In the genomic region with DNA sequence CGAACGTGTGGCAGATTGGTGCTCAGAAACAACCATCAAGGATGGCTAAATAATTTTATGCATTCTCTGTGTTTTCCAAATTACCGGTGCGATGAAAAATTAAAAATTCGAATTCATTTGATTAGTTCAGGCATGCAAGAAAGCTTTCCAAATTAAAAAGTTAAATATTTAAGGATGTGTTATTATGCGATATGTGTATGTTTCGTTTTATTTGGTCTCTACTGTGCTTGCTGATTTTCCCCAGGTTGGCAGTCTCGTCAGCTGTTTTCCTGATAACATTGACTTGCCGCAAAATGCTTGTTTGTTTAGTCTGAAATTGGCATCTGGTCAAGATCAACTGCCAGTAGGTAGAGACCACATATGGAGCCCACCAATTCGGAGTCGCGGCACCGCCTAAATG, we compare ENCODE assay signal across 1 fruit fly cellular context.
TF ChIP-seq lines count a peak whose summit lies in the region.

Gene CG2611, plus strand, starts transcription at position 299 of the 400 bp plus-strand sequence.

TF ChIP-seq in whole organism, embryonic, 481 proteins besides CTCF, POLR2A, EP300 and RAD21 (continued from another document and continues in another):
- TF ChIP-seq Asciz (GFP tag; optimal IDR thresholded peaks at IDR 0.05; lab: Kevin White, UChicago) (peak; percentile 29), Fer1 (GFP tag; optimal IDR thresholded peaks at IDR 0.05; lab: Kevin White, UChicago) (peak; percentile 38), nau (GFP tag; optimal IDR thresholded peaks at IDR 0.05; lab: Kevin White, UChicago) (no peak), CG10543 (GFP tag; optimal IDR thresholded peaks at IDR 0.05; lab: Kevin White, UChicago) (no peak), CG16779 (GFP tag; IDR thresholded peaks at IDR 0.05; lab: Robert Waterston, UW) (no peak), HHEX (GFP tag; optimal IDR thresholded peaks at IDR 0.05; lab: Kevin White, UChicago) (no peak), CG7987 (GFP tag; optimal IDR thresholded peaks at IDR 0.05; lab: Kevin White, UChicago) (no peak), CG2199 (GFP tag; IDR thresholded peaks at IDR 0.05; lab: Robert Waterston, UW) (no peak), Ets65A (GFP tag; lab: Kevin White, UChicago) (peak; percentile 94), CG1233 (GFP tag; optimal IDR thresholded peaks at IDR 0.05; lab: Kevin White, UChicago) (peak; percentile 40), sens (GFP tag; lab: Kevin White, UChicago) (peak; percentile 93), wek (GFP tag; optimal IDR thresholded peaks at IDR 0.05; lab: Kevin White, UChicago) (no peak), B-H1 (GFP tag; IDR thresholded peaks at IDR 0.05; lab: Robert Waterston, UW) (no peak), dmrt11E (tag; optimal IDR thresholded peaks at IDR 0.05; lab: Kevin White, UChicago) (peak; percentile 45), dati (GFP tag; IDR thresholded peaks at IDR 0.05; lab: Robert Waterston, UW) (0 out of 2 replicates have a peak, but pooled peaks have one; percentile 42), CG11247 (GFP tag; IDR thresholded peaks at IDR 0.05; lab: Robert Waterston, UW) (peak; percentile 39; the same call in 1 of the 2 replicates), Ssrp (tag; optimal IDR thresholded peaks at IDR 0.05; lab: Kevin White, UChicago) (peak; percentile 42), CG18011 (GFP tag; optimal IDR thresholded peaks at IDR 0.05; lab: Kevin White, UChicago) (peak; percentile 16), Hr51 (GFP tag; optimal IDR thresholded peaks at IDR 0.05; lab: Kevin White, UChicago) (peak in 1 of 2 experiments; percentile 33), lola (GFP tag; optimal IDR thresholded peaks at IDR 0.05; lab: Kevin White, UChicago) (peak in 1 of 3 experiments; percentile 35), dm (GFP tag; optimal IDR thresholded peaks at IDR 0.05; lab: Kevin White, UChicago) (peak; percentile 37), CG12236 (GFP tag; optimal IDR thresholded peaks at IDR 0.05; lab: Kevin White, UChicago) (peak; percentile 24), CG9437 (GFP tag; optimal IDR thresholded peaks at IDR 0.05; lab: Kevin White, UChicago) (no peak), Fer2 (tag; optimal IDR thresholded peaks at IDR 0.05; lab: Kevin White, UChicago) (no peak), Camta (GFP tag; optimal IDR thresholded peaks at IDR 0.05; lab: Kevin White, UChicago) (peak; percentile 31), CrebB (tag; optimal IDR thresholded peaks at IDR 0.05; lab: Kevin White, UChicago) (peak; percentile 9), org-1 (GFP tag; optimal IDR thresholded peaks at IDR 0.05; lab: Kevin White, UChicago) (no peak), Trl (optimal IDR thresholded peaks at IDR 0.05; lab: Kevin White, UChicago) (no peak), Trl (GFP tag; optimal IDR thresholded peaks at IDR 0.05; lab: Kevin White, UChicago) (peak; percentile 71), al (GFP tag; IDR thresholded peaks at IDR 0.05; lab: Robert Waterston, UW) (peak; percentile 49; the same call in 1 of the 2 replicates), dpn (GFP tag; optimal IDR thresholded peaks at IDR 0.05; lab: Kevin White, UChicago) (peak; percentile 38 to 41), Rfx (GFP tag; IDR thresholded peaks at IDR 0.05; lab: Robert Waterston, UW) (peak; percentile 72), CG4404 (GFP tag; IDR thresholded peaks at IDR 0.05; lab: Robert Waterston, UW) (no peak), kni (GFP tag; optimal IDR thresholded peaks at IDR 0.05; lab: Kevin White, UChicago) (no peak), CG3163 (GFP tag; optimal IDR thresholded peaks at IDR 0.05; lab: Kevin White, UChicago) (no peak), CG1647 (GFP tag; optimal IDR thresholded peaks at IDR 0.05; lab: Kevin White, UChicago) (peak; percentile 40), nmo (GFP tag; optimal IDR thresholded peaks at IDR 0.05; lab: Kevin White, UChicago) (peak; percentile 55), CG14441 (GFP tag; IDR thresholded peaks at IDR 0.05; lab: Robert Waterston, UW) (peak; percentile 67), CG31365 (tag; optimal IDR thresholded peaks at IDR 0.05; lab: Kevin White, UChicago) (no peak), scrt (GFP tag; optimal IDR thresholded peaks at IDR 0.05; lab: Kevin White, UChicago) (no peak), pan (optimal IDR thresholded peaks at IDR 0.05; lab: Kevin White, UChicago) (no peak), pan (GFP tag; optimal IDR thresholded peaks at IDR 0.05 in 1 of 2, IDR thresholded peaks at IDR 0.05 in 1 of 2) (peak in 1 of 2 experiments; percentile 59), crol (GFP tag; IDR thresholded peaks at IDR 0.05; lab: Robert Waterston, UW) (no peak), bab2 (GFP tag; optimal IDR thresholded peaks at IDR 0.05; lab: Kevin White, UChicago) (peak; percentile 45), CG14667 (GFP tag; IDR thresholded peaks at IDR 0.05; lab: Robert Waterston, UW) (no peak), Med (GFP tag; lab: Kevin White, UChicago) (peak; percentile 77), knrl (GFP tag; IDR thresholded peaks at IDR 0.05; lab: Robert Waterston, UW; ENCODE audit: partially characterized antibody) (0 out of 3 replicates have a peak, but pooled peaks have one; percentile 34), row (GFP tag; IDR thresholded peaks at IDR 0.05; lab: Robert Waterston, UW) (peak; percentile 92), CG7357 (GFP tag; IDR thresholded peaks at IDR 0.05; lab: Robert Waterston, UW) (no peak), luna (GFP tag; optimal IDR thresholded peaks at IDR 0.05; lab: Kevin White, UChicago) (no peak), chinmo (GFP tag; IDR thresholded peaks at IDR 0.05; lab: Robert Waterston, UW; ENCODE audit: partially characterized antibody) (no peak), MBD-R2 (GFP tag; IDR thresholded peaks at IDR 0.05; lab: Robert Waterston, UW) (peak; percentile 97), CG32532 (GFP tag; IDR thresholded peaks at IDR 0.05; lab: Robert Waterston, UW) (peak; percentile 60), GATAe (GFP tag; conservative IDR thresholded peaks at IDR 0.05; lab: Robert Waterston, UW) (peak; percentile 66), gem (tag; optimal IDR thresholded peaks at IDR 0.05; lab: Kevin White, UChicago) (no peak), trh (GFP tag; optimal IDR thresholded peaks at IDR 0.05; lab: Kevin White, UChicago) (no peak), ftz-f1 (GFP tag; optimal IDR thresholded peaks at IDR 0.05; lab: Kevin White, UChicago) (peak; percentile 31), Scr (GFP tag; IDR thresholded peaks at IDR 0.05; lab: Robert Waterston, UW; ENCODE audit: partially characterized antibody) (0 out of 2 replicates have a peak, but pooled peaks have one; percentile 35), CG7963 (GFP tag; IDR thresholded peaks at IDR 0.05; lab: Robert Waterston, UW; ENCODE audit: partially characterized antibody) (no peak), CG8290 (GFP tag; optimal IDR thresholded peaks at IDR 0.05; lab: Kevin White, UChicago) (no peak), CG8290 (tag; optimal IDR thresholded peaks at IDR 0.05; lab: Kevin White, UChicago) (no peak), tup (GFP tag; optimal IDR thresholded peaks at IDR 0.05; lab: Kevin White, UChicago) (peak; percentile 19), tgo (GFP tag; IDR thresholded peaks at IDR 0.05; lab: Robert Waterston, UW) (peak; percentile 42; the same call in 1 of the 3 replicates), lmd (GFP tag; IDR thresholded peaks at IDR 0.05; lab: Robert Waterston, UW) (peak; percentile 25; the same call in 1 of the 2 replicates), ems (GFP tag; optimal IDR thresholded peaks at IDR 0.05; lab: Kevin White, UChicago) (peak; percentile 5), CoRest (tag; optimal IDR thresholded peaks at IDR 0.05; lab: Kevin White, UChicago) (peak; percentile 51), Dbx (GFP tag; IDR thresholded peaks at IDR 0.05; lab: Robert Waterston, UW) (no peak), BEAF-32 (GFP tag; optimal IDR thresholded peaks at IDR 0.05; lab: Kevin White, UChicago) (peak; percentile 55), CG17385 (GFP tag; optimal IDR thresholded peaks at IDR 0.05; lab: Kevin White, UChicago) (peak; percentile 30), CG2116 (GFP tag; optimal IDR thresholded peaks at IDR 0.05; lab: Kevin White, UChicago) (peak; percentile 19), CG6254 (GFP tag; optimal IDR thresholded peaks at IDR 0.05; lab: Kevin White, UChicago) (no peak), pfk (GFP tag; optimal IDR thresholded peaks at IDR 0.05; lab: Kevin White, UChicago) (no peak), sc (optimal IDR thresholded peaks at IDR 0.05; lab: Kevin White, UChicago) (no peak), sc (GFP tag; optimal IDR thresholded peaks at IDR 0.05; lab: Kevin White, UChicago) (no peak), CG6689 (GFP tag; IDR thresholded peaks at IDR 0.05; lab: Robert Waterston, UW) (peak; percentile 43; the same call in 1 of the 2 replicates), her (GFP tag; optimal IDR thresholded peaks at IDR 0.05; lab: Kevin White, UChicago) (peak; percentile 29), CG3065 (GFP tag; optimal IDR thresholded peaks at IDR 0.05; lab: Kevin White, UChicago) (no peak), CG9932 (GFP tag; IDR thresholded peaks at IDR 0.05; lab: Robert Waterston, UW) (peak; percentile 73), ci (GFP tag; IDR thresholded peaks at IDR 0.05; lab: Robert Waterston, UW) (peak; percentile 79), CG4282 (GFP tag; optimal IDR thresholded peaks at IDR 0.05; lab: Kevin White, UChicago) (no peak), CG8478 (optimal IDR thresholded peaks at IDR 0.05; lab: Kevin White, UChicago) (no peak), Chrac-16 (GFP tag; optimal IDR thresholded peaks at IDR 0.05; lab: Kevin White, UChicago) (peak; percentile 60), ash1 (GFP tag; optimal IDR thresholded peaks at IDR 0.05; lab: Kevin White, UChicago) (no peak), pnt (GFP tag; optimal IDR thresholded peaks at IDR 0.05; lab: Kevin White, UChicago) (no peak), gro (GFP tag; optimal IDR thresholded peaks at IDR 0.05; lab: Kevin White, UChicago) (no peak), br (optimal IDR thresholded peaks at IDR 0.05; lab: Kevin White, UChicago) (no peak), CG34376 (GFP tag; optimal IDR thresholded peaks at IDR 0.05; lab: Kevin White, UChicago) (peak; percentile 22), Gsc (GFP tag; IDR thresholded peaks at IDR 0.05; lab: Robert Waterston, UW) (no peak), chif (GFP tag; optimal IDR thresholded peaks at IDR 0.05; lab: Kevin White, UChicago) (peak; percentile 27 to 38), cato (GFP tag; optimal IDR thresholded peaks at IDR 0.05; lab: Kevin White, UChicago; ENCODE audit: borderline replicate concordance) (no peak), ato (GFP tag; IDR thresholded peaks at IDR 0.05; lab: Robert Waterston, UW; ENCODE audit: partially characterized antibody) (no peak), Dip2 (GFP tag; IDR thresholded peaks at IDR 0.05; lab: Robert Waterston, UW) (no peak), Optix (GFP tag; IDR thresholded peaks at IDR 0.05; lab: Robert Waterston, UW) (0 out of 3 replicates have a peak, but pooled peaks have one; percentile 7), Sin3A (optimal IDR thresholded peaks at IDR 0.05; lab: Kevin White, UChicago) (peak; percentile 26), sim (GFP tag; IDR thresholded peaks at IDR 0.05; lab: Robert Waterston, UW) (no peak), CG31441 (GFP tag; IDR thresholded peaks at IDR 0.05; lab: Robert Waterston, UW) (no peak), CG10654 (GFP tag; optimal IDR thresholded peaks at IDR 0.05; lab: Kevin White, UChicago) (peak; percentile 44), CG10321 (GFP tag; IDR thresholded peaks at IDR 0.05; lab: Robert Waterston, UW) (no peak), CG12391 (tag; optimal IDR thresholded peaks at IDR 0.05; lab: Kevin White, UChicago) (peak; percentile 63), CG17829 (tag; optimal IDR thresholded peaks at IDR 0.05; lab: Kevin White, UChicago) (peak; percentile 26), HLH54F (GFP tag; optimal IDR thresholded peaks at IDR 0.05; lab: Kevin White, UChicago) (peak; percentile 39), CG17328 (GFP tag; IDR thresholded peaks at IDR 0.05; lab: Robert Waterston, UW) (peak; percentile 52), CG10979 (tag; optimal IDR thresholded peaks at IDR 0.05; lab: Kevin White, UChicago) (peak; percentile 30), Doc3 (GFP tag; IDR thresholded peaks at IDR 0.05; lab: Robert Waterston, UW; ENCODE audit: partially characterized antibody) (no peak), fd3F (GFP tag; optimal IDR thresholded peaks at IDR 0.05; lab: Kevin White, UChicago) (peak; percentile 15), CG3847 (GFP tag; IDR thresholded peaks at IDR 0.05; lab: Robert Waterston, UW) (peak; percentile 67), sob (GFP tag; IDR thresholded peaks at IDR 0.05; lab: Robert Waterston, UW) (peak; percentile 44; the same call in 1 of the 2 replicates), Mad (GFP tag; optimal IDR thresholded peaks at IDR 0.05; lab: Kevin White, UChicago) (peak; percentile 34), aop (GFP tag; IDR thresholded peaks at IDR 0.05; lab: Robert Waterston, UW) (no peak), CG6765 (GFP tag; optimal IDR thresholded peaks at IDR 0.05; lab: Kevin White, UChicago) (no peak), corto (GFP tag; optimal IDR thresholded peaks at IDR 0.05; lab: Kevin White, UChicago) (no peak), HLH3B (GFP tag; IDR thresholded peaks at IDR 0.05; lab: Robert Waterston, UW) (0 out of 2 replicates have a peak, but pooled peaks have one; percentile 29), CG16863 (GFP tag; optimal IDR thresholded peaks at IDR 0.05; lab: Kevin White, UChicago) (no peak), Bdp1 (GFP tag; optimal IDR thresholded peaks at IDR 0.05; lab: Kevin White, UChicago) (peak; percentile 45), fu2 (GFP tag; optimal IDR thresholded peaks at IDR 0.05; lab: Kevin White, UChicago) (peak; percentile 41), CG12659 (GFP tag; optimal IDR thresholded peaks at IDR 0.05; lab: Kevin White, UChicago) (peak; percentile 39), crp (GFP tag; optimal IDR thresholded peaks at IDR 0.05; lab: Kevin White, UChicago) (peak; percentile 72 to 95), exex (tag; optimal IDR thresholded peaks at IDR 0.05; lab: Kevin White, UChicago) (no peak), CG11696 (GFP tag; IDR thresholded peaks at IDR 0.05; lab: Robert Waterston, UW) (no peak), Meics (GFP tag; optimal IDR thresholded peaks at IDR 0.05; lab: Kevin White, UChicago) (peak; percentile 47), CG18262 (tag; optimal IDR thresholded peaks at IDR 0.05; lab: Kevin White, UChicago) (peak; percentile 45), danr (GFP tag; IDR thresholded peaks at IDR 0.05; lab: Robert Waterston, UW) (no peak), disco-r (GFP tag; optimal IDR thresholded peaks at IDR 0.05; lab: Kevin White, UChicago) (no peak), E2f1 (GFP tag; IDR thresholded peaks at IDR 0.05; lab: Robert Waterston, UW) (0 out of 2 replicates have a peak, but pooled peaks have one; percentile 11), Fer3 (tag; optimal IDR thresholded peaks at IDR 0.05; lab: Kevin White, UChicago) (peak; percentile 36), Mes4 (GFP tag; optimal IDR thresholded peaks at IDR 0.05; lab: Kevin White, UChicago) (peak; percentile 52), gfzf (GFP tag; optimal IDR thresholded peaks at IDR 0.05; lab: Kevin White, UChicago) (peak; percentile 8)
